Fruit fly (Drosophila melanogaster): ENCODE results near the gene Hsc70-1.

The Hsc70-1 gene

DNA sequence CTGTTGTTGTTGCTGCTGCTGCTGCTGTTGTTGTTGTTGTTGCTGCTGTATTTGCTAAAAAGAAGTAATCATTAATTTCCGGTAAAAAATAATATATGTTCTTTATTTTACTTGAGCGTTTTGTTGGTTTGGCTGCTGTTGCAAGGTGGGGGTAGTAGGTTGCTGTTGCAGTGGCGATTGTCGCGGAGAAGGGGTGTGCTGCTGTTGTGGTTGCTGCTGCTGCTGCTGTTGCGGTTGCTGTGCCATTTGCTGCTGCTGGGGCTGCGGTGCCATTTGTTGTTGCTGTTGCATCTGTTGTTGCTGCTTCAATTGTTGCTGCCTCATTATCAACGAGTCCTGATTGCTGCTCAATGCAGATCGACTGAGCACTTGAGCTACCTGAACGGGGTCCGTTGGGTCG is 51.9 kb downstream of the Hsc70-1 start:
- TF ChIP-seq Sin3A (optimal IDR thresholded peaks at IDR 0.05) (no peak), ttk (optimal IDR thresholded peaks at IDR 0.05) (no peak), insv (optimal IDR thresholded peaks at IDR 0.05) (no peak), h (optimal IDR thresholded peaks at IDR 0.05) (no peak), psq (optimal IDR thresholded peaks at IDR 0.05) (no peak), Myc (optimal IDR thresholded peaks at IDR 0.05) (no peak)
